Worm (Caenorhabditis elegans) whole organism, L1 larva: ENCODE results near the gene H11E01.3.

Experiments used
- egl-13 ChIP-seq: sonication (generic microtip); optimal IDR thresholded peaks from 2 replicates; lab custom pipeline; 2016; ENCODE audit warnings: missing genotype, missing genetic modification reagents, missing genetic modification characterization, missing compliant biosample characterization
- elt-2 ChIP-seq: sonication (generic microtip); optimal IDR thresholded peaks from 2 replicates; lab custom pipeline; 2016; ENCODE audit warnings: missing genetic modification characterization, mild to moderate bottlenecking, inconsistent platforms, missing compliant biosample characterization, missing genetic modification reagents
- mdl-1 ChIP-seq, 2 experiments: fragments of 150-350 bp; optimal IDR thresholded peaks; 2 replicates each; lab custom pipeline; 2014 to 2017; ENCODE audit warnings: missing biosample characterization in 2 of 2, missing genetic modification characterization in 2 of 2, inconsistent platforms in 1 of 2
- nhr-19 ChIP-seq: fragments of 200-800 bp; sonication (Bioruptor generic); conservative IDR thresholded peaks from 2 replicates; pipeline ENCODE4 v1.3.6; 2022; ENCODE audit warnings: missing genetic modification characterization, missing compliant biosample characterization
- nhr-76 ChIP-seq: sonication (generic microtip); optimal IDR thresholded peaks from 2 replicates; lab custom pipeline; 2017; ENCODE audit warnings: missing biosample characterization, missing genetic modification characterization
- rnt-1 ChIP-seq: sonication (generic microtip); optimal IDR thresholded peaks from 2 replicates; lab custom pipeline; 2016; ENCODE audit warnings: mild to moderate bottlenecking, missing genetic modification characterization, moderate library complexity, missing compliant biosample characterization
- skn-1 ChIP-seq: fragments of 150-350 bp; optimal IDR thresholded peaks from 2 replicates; lab custom pipeline; 2014; ENCODE audit warnings: missing biosample characterization, missing genetic modification characterization
- snpc-4 ChIP-seq: fragments of 150-350 bp; optimal IDR thresholded peaks from 2 replicates; lab custom pipeline; 2014; ENCODE audit warnings: missing biosample characterization, missing genetic modification characterization
- tbx-2 ChIP-seq: sonication (generic microtip); optimal IDR thresholded peaks from 2 replicates; lab custom pipeline; 2016; ENCODE audit warnings: missing genetic modification characterization, missing compliant biosample characterization
- unc-130 ChIP-seq: fragments of 150-350 bp; optimal IDR thresholded peaks from 2 replicates; lab custom pipeline; 2017; ENCODE audit warnings: missing biosample characterization, missing genetic modification characterization, inconsistent platforms

- no peak for TF ChIP-seq nhr-76 (tag; lab: Kevin White, UChicago)
- no peak for TF ChIP-seq snpc-4
- TF ChIP-seq unc-130 (tag; lab: Kevin White, UChicago) = no peak
- TF ChIP-seq mdl-1 (tag; optimal IDR thresholded peaks at IDR 0.05; lab: Kevin White, UChicago) = no peak
- TF ChIP-seq tbx-2 (tag; lab: Kevin White, UChicago) = no peak
- TF ChIP-seq skn-1 (tag; lab: Kevin White, UChicago) = no peak
- no peak for TF ChIP-seq egl-13 (tag; lab: Kevin White, UChicago)
- TF ChIP-seq elt-2 = no peak
- TF ChIP-seq nhr-19 (GFP tag; lab: Robert Waterston, UW) = no peak
- no peak for TF ChIP-seq rnt-1 (tag; lab: Kevin White, UChicago)
Observed at ce11 chrX:1630881-1631516, 26.3 kb downstream of the H11E01.3 start, which contains the start of gene ZK380.2.
